Fruit fly (Drosophila melanogaster) whole organism, embryonic: ENCODE results near the gene plx.

ENCODE experiments used
- Abd-B ChIP-seq: fragments of 200-800 bp; sonication (Bioruptor generic); optimal IDR thresholded peaks from 2 replicates; lab custom pipeline; 2018; ENCODE audit warnings: missing biosample characterization, mild to moderate bottlenecking, missing genetic modification characterization, moderate library complexity
- Aef1 ChIP-seq: fragments of 200-800 bp; sonication (Bioruptor generic); IDR thresholded peaks from 3 replicates; pipeline ENCODE4 v1.3.6; 2022; ENCODE audit warnings: missing biosample characterization, missing genetic modification characterization
- CG10209 ChIP-seq: fragments of 200-800 bp; sonication (Bioruptor generic); optimal IDR thresholded peaks from 3 replicates; lab custom pipeline; 2017; ENCODE audit warnings: missing biosample characterization, mild to moderate bottlenecking, missing genetic modification characterization, missing genetic modification reagents
- CG12155 ChIP-seq: fragments of 200-800 bp; sonication (Bioruptor generic); optimal IDR thresholded peaks from 3 replicates; lab custom pipeline; 2016; ENCODE audit warnings: missing biosample characterization, missing genetic modification characterization
- CG12769 ChIP-seq: fragments of 200-800 bp; sonication (Bioruptor generic); optimal IDR thresholded peaks from 2 replicates; lab custom pipeline; 2019; ENCODE audit warnings: missing biosample characterization, mild to moderate bottlenecking, missing genetic modification characterization, moderate library complexity
- CG13624 ChIP-seq: fragments of 200-800 bp; sonication (Bioruptor generic); optimal IDR thresholded peaks from 2 replicates; lab custom pipeline; 2016; ENCODE audit warnings: missing biosample characterization, missing genetic modification characterization
- CG15479 ChIP-seq: fragments of 200-800 bp; sonication (Bioruptor generic); optimal IDR thresholded peaks from 3 replicates; lab custom pipeline; 2019; ENCODE audit warnings: missing biosample characterization, mild to moderate bottlenecking, missing genetic modification characterization, moderate library complexity
- CG15601 ChIP-seq: fragments of 200-800 bp; sonication (Bioruptor generic); optimal IDR thresholded peaks from 3 replicates; lab custom pipeline; 2019; ENCODE audit warnings: missing biosample characterization, mild to moderate bottlenecking, missing genetic modification characterization, moderate library complexity
- CG2116 ChIP-seq: fragments of 200-800 bp; sonication (Bioruptor generic); optimal IDR thresholded peaks from 3 replicates; lab custom pipeline; 2018; ENCODE audit warnings: missing biosample characterization, mild to moderate bottlenecking, missing genetic modification characterization
- CG3407 ChIP-seq: fragments of 200-800 bp; sonication (Bioruptor generic); optimal IDR thresholded peaks from 2 replicates; lab custom pipeline; 2018; ENCODE audit warnings: missing biosample characterization, mild to moderate bottlenecking, missing genetic modification characterization
- CG4617 ChIP-seq: fragments of 200-800 bp; sonication (Bioruptor generic); optimal IDR thresholded peaks from 3 replicates; lab custom pipeline; 2016; ENCODE audit warnings: missing biosample characterization, missing genetic modification characterization, borderline replicate concordance
- CG4730 ChIP-seq: fragments of 200-800 bp; sonication (Bioruptor generic); IDR thresholded peaks from 2 replicates; pipeline ENCODE4 v1.3.6; 2022; ENCODE audit warnings: missing biosample characterization, missing genetic modification characterization
- CTCF ChIP-seq: fragments of 200-800 bp; sonication (Bioruptor generic); optimal IDR thresholded peaks from 2 replicates; lab custom pipeline; 2017; ENCODE audit warnings: missing biosample characterization, mild to moderate bottlenecking, missing genetic modification characterization, moderate library complexity
- D ChIP-seq, 2 experiments: fragments of 200-800 bp in 1 of 2; fragments of >200 bp in 1 of 2; sonication (Bioruptor generic) in 1 of 2; optimal IDR thresholded peaks; 2 replicates in 1 of 2; 3 replicates in 1 of 2; lab custom pipeline; 2017; ENCODE audit warnings: mild to moderate bottlenecking in 1 of 2, missing biosample characterization in 1 of 2, missing genetic modification characterization in 1 of 2, missing genetic modification reagents in 1 of 2
- Deaf1 ChIP-seq: fragments of 200-800 bp; optimal IDR thresholded peaks from 3 replicates; lab custom pipeline; 2019; ENCODE audit warnings: missing biosample characterization, mild to moderate bottlenecking, missing genetic modification characterization, moderate library complexity
- Dref ChIP-seq: fragments of 200-800 bp; sonication (Bioruptor generic); IDR thresholded peaks from 2 replicates; pipeline ENCODE4 v1.3.6; 2022; ENCODE audit warnings: missing biosample characterization, missing genetic modification characterization
- GATAe ChIP-seq: fragments of 200-800 bp; sonication (Bioruptor generic); conservative IDR thresholded peaks from 2 replicates; pipeline ENCODE4 v1.3.6; 2022; ENCODE audit warnings: missing biosample characterization, missing genetic modification characterization
- H15 ChIP-seq: fragments of 200-800 bp; sonication (Bioruptor generic); IDR thresholded peaks from 3 replicates; pipeline ENCODE4 v1.3.6; 2022; ENCODE audit warnings: missing biosample characterization, missing genetic modification characterization
- Med ChIP-seq: fragments of 200-800 bp; sonication (Bioruptor generic); peaks from one replicate; lab custom pipeline; 2016; ENCODE audit warnings: missing biosample characterization, missing genetic modification characterization, mild to moderate bottlenecking, inconsistent platforms, moderate library complexity
- Nf-YA ChIP-seq: fragments of 200-800 bp; sonication (Bioruptor generic); IDR thresholded peaks from 2 replicates; pipeline ENCODE4 v1.3.6; 2022; ENCODE audit warnings: missing biosample characterization, missing genetic modification characterization
- Rx ChIP-seq: fragments of 200-800 bp; sonication (Bioruptor generic); IDR thresholded peaks from 2 replicates; pipeline ENCODE4 v1.3.6; 2022; ENCODE audit warnings: missing biosample characterization, missing genetic modification characterization
- ase ChIP-seq: fragments of 200-800 bp; sonication (Bioruptor generic); IDR thresholded peaks from 3 replicates; pipeline ENCODE4 v1.3.6; 2022; ENCODE audit warnings: missing biosample characterization, missing genetic modification characterization
- ash1 ChIP-seq: fragments of 200-800 bp; sonication (Bioruptor generic); optimal IDR thresholded peaks from 2 replicates; lab custom pipeline; 2018; ENCODE audit warnings: missing biosample characterization, mild to moderate bottlenecking, missing genetic modification characterization
- ato ChIP-seq: fragments of 200-800 bp; sonication (Bioruptor generic); IDR thresholded peaks from 2 replicates; pipeline ENCODE4 v1.3.6; 2022; ENCODE audit warnings: missing biosample characterization, missing genetic modification characterization; ENCODE audit not compliant: partially characterized antibody
- cg ChIP-seq: fragments of 200-800 bp; sonication (Bioruptor generic); optimal IDR thresholded peaks from 3 replicates; lab custom pipeline; 2019; ENCODE audit warnings: missing biosample characterization, mild to moderate bottlenecking, missing genetic modification characterization, moderate library complexity
- corto ChIP-seq: fragments of 200-800 bp; sonication (Bioruptor generic); optimal IDR thresholded peaks from 2 replicates; lab custom pipeline; 2016; ENCODE audit warnings: missing biosample characterization, mild to moderate bottlenecking, missing genetic modification characterization, moderate library complexity
- crp ChIP-seq, 2 experiments: fragments of 200-800 bp; sonication (Bioruptor generic); optimal IDR thresholded peaks; 2 replicates in 1 of 2; 3 replicates in 1 of 2; lab custom pipeline; 2017; ENCODE audit warnings: missing biosample characterization in 2 of 2, missing genetic modification characterization in 2 of 2, mild to moderate bottlenecking in 1 of 2, moderate library complexity in 1 of 2
- dysf ChIP-seq: fragments of 200-800 bp; sonication (Bioruptor generic); IDR thresholded peaks from 3 replicates; pipeline ENCODE4 v1.3.6; 2022; ENCODE audit warnings: missing biosample characterization, missing genetic modification characterization
- emc ChIP-seq: fragments of 200-800 bp; sonication (Bioruptor generic); optimal IDR thresholded peaks from 2 replicates; lab custom pipeline; 2016; ENCODE audit warnings: missing biosample characterization, missing genetic modification characterization
- exex ChIP-seq: fragments of 200-800 bp; sonication (Bioruptor generic); optimal IDR thresholded peaks from 4 replicates; lab custom pipeline; 2018; ENCODE audit warnings: missing biosample characterization, mild to moderate bottlenecking, missing genetic modification characterization, moderate library complexity
- fd102C ChIP-seq: fragments of 200-800 bp; sonication (Bioruptor generic); optimal IDR thresholded peaks from 2 replicates; lab custom pipeline; 2018; ENCODE audit warnings: missing biosample characterization, mild to moderate bottlenecking, missing genetic modification characterization, moderate library complexity
- gcm ChIP-seq: fragments of 200-800 bp; sonication (Bioruptor generic); optimal IDR thresholded peaks from 2 replicates; lab custom pipeline; 2019; ENCODE audit warnings: missing biosample characterization, mild to moderate bottlenecking, missing genetic modification characterization, moderate library complexity
- hkb ChIP-seq, 2 experiments: fragments of 200-800 bp in 1 of 2; fragments of >200 bp in 1 of 2; sonication (Bioruptor generic) in 1 of 2; IDR thresholded peaks in 1 of 2; optimal IDR thresholded peaks in 1 of 2; 2 replicates each; pipeline versions ENCODE4 v1.3.6 to Lab custom; 2017 to 2022; ENCODE audit warnings: missing biosample characterization in 1 of 2, missing genetic modification characterization in 1 of 2
- lov ChIP-seq, 2 experiments: fragments of 200-800 bp in 1 of 2; fragments of >200 bp in 1 of 2; sonication (Bioruptor generic) in 1 of 2; IDR thresholded peaks in 1 of 2; optimal IDR thresholded peaks in 1 of 2; 2 replicates in 1 of 2; 3 replicates in 1 of 2; pipeline versions ENCODE4 v1.3.6 to Lab custom; 2017 to 2022; ENCODE audit warnings: missing biosample characterization in 1 of 2, missing genetic modification characterization in 1 of 2
- nom ChIP-seq: fragments of 200-800 bp; sonication (Bioruptor generic); optimal IDR thresholded peaks from 2 replicates; lab custom pipeline; 2017; ENCODE audit warnings: missing biosample characterization, missing genetic modification characterization, mild to moderate bottlenecking, moderate library complexity, missing genetic modification reagents
- psq ChIP-seq: fragments of 200-800 bp; sonication (Bioruptor generic); optimal IDR thresholded peaks from 2 replicates; lab custom pipeline; 2017; ENCODE audit warnings: missing biosample characterization, missing genetic modification characterization
- pzg ChIP-seq: fragments of 200-800 bp; sonication (Bioruptor generic); optimal IDR thresholded peaks from 3 replicates; lab custom pipeline; 2018; ENCODE audit warnings: missing biosample characterization, mild to moderate bottlenecking, missing genetic modification characterization, moderate library complexity
- ranshi ChIP-seq: fragments of 200-800 bp; sonication (Bioruptor generic); IDR thresholded peaks from 2 replicates; pipeline ENCODE4 v1.3.6; 2022; ENCODE audit warnings: missing biosample characterization, missing genetic modification characterization
- run ChIP-seq: fragments of 200-800 bp; sonication (Bioruptor generic); optimal IDR thresholded peaks from 3 replicates; lab custom pipeline; 2018; ENCODE audit warnings: missing biosample characterization, mild to moderate bottlenecking, missing genetic modification characterization
- scrt ChIP-seq: fragments of 200-800 bp; sonication (Bioruptor generic); optimal IDR thresholded peaks from 2 replicates; lab custom pipeline; 2018; ENCODE audit warnings: missing biosample characterization, mild to moderate bottlenecking, missing genetic modification characterization, moderate library complexity
- sens ChIP-seq: fragments of 200-800 bp; sonication (Bioruptor generic); peaks from one replicate; lab custom pipeline; 2016; ENCODE audit warnings: missing biosample characterization, missing genetic modification characterization
- sqz ChIP-seq: fragments of 200-800 bp; sonication (Bioruptor generic); optimal IDR thresholded peaks from 3 replicates; lab custom pipeline; 2018; ENCODE audit warnings: missing biosample characterization, mild to moderate bottlenecking, missing genetic modification characterization
- stwl ChIP-seq: fragments of 200-800 bp; sonication (Bioruptor generic); optimal IDR thresholded peaks from 3 replicates; lab custom pipeline; 2018; ENCODE audit warnings: missing biosample characterization, mild to moderate bottlenecking, missing genetic modification characterization, moderate library complexity
- trem ChIP-seq: fragments of 200-800 bp; optimal IDR thresholded peaks from 3 replicates; lab custom pipeline; 2019; ENCODE audit warnings: missing biosample characterization, mild to moderate bottlenecking, missing genetic modification characterization, moderate library complexity
- zf30C ChIP-seq: fragments of 200-800 bp; sonication (Bioruptor generic); optimal IDR thresholded peaks from 3 replicates; lab custom pipeline; 2018; ENCODE audit warnings: missing biosample characterization, mild to moderate bottlenecking, missing genetic modification characterization

Gene plx

DNA sequence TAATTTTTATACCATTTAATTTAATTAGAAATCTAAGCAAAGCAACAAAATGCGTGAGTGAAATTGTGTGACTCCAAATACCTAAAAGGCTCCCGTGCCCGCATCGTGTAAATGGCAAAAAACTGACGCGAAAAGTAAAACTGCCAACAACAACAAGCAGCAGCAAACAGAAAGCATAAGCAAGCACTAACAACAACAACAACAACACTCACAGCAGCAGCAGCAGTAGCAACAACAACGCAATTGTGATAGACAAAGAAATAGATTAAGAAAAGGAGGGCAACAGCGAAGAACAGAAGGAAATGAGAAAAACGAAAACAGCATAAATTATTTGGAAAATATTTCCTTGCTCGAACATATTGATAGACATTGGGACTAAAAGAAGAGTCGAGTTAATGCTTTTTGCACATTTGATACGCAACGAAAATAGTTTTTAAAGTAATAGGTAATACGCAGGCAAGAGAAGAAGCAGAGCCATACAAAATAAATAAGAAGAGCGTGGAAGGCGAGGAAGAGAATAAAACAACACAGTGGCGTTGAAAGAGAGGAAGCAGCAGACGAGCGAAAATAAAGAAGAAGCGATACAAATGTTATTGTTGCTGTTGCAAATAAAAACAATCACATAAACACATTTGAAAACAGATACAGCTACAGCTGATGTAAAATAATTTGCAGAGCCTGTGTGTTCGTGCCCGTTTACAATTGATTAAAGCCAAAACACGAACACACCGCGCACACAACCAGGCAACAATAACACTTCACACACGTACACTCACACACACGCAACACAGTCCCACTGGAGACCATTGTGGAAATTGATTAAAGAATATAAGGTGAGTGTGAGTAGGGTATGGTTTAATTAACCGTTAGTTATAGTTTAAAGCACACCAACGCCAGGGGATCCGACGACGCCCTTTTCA lies 15.7 kb upstream of the plx start (continued):
- TF ChIP-seq hkb (optimal IDR thresholded peaks at IDR 0.05; lab: Kevin White, UChicago) (no peak), hkb (GFP tag; IDR thresholded peaks at IDR 0.05; lab: Robert Waterston, UW) (no peak), CG4617 (GFP tag; lab: Kevin White, UChicago) (no peak), D (optimal IDR thresholded peaks at IDR 0.05; lab: Kevin White, UChicago) (no peak), D (GFP tag; optimal IDR thresholded peaks at IDR 0.05; lab: Kevin White, UChicago) (no peak), Rx (GFP tag; lab: Robert Waterston, UW) (no peak), run (tag; lab: Kevin White, UChicago) (no peak), cg (peak; percentile 72), Deaf1 (tag; lab: Kevin White, UChicago) (peak; percentile 44), CG15479 (no peak), CG15601 (no peak), fd102C (GFP tag; lab: Kevin White, UChicago) (no peak), exex (tag; lab: Kevin White, UChicago) (peak; percentile 25), Aef1 (GFP tag; lab: Robert Waterston, UW) (peak; percentile 8; the same call in 2 of the 3 replicates)

DNA sequence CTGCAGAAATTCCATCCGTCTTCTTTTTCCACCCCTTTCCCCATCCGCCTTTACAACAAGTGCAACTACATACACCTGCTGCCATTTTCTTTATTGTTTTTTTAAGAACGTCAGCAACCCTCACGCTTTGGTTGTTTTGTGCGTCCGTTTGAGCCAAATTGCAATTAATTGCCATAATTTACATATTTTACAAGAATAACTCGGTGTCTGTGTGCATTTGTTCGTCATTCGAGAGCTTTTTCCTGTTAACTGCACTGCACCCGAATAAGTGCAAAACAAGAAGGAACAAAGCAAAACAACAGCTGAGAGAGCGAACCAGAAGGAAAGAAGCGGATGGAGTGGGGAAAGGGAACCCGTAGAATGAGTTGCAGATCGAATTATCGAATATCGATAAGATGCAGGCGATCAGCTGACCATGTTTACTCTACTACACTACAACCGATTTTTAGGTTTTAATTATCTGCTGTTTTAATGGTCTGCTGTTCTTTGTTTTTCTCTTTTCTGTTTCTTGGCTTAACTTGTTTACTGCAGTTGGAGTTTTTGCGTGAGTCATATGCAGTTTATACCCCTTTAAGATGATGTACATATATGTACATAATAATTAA lies 14.9 kb upstream of the plx start:
- TF ChIP-seq Dref (0 out of 2 replicates have a peak, but pooled peaks have one; percentile 9), dysf (GFP tag; lab: Robert Waterston, UW) (no peak), pzg (no peak), GATAe (no peak), CTCF (GFP tag; lab: Kevin White, UChicago) (no peak), CG13624 (GFP tag; lab: Kevin White, UChicago) (no peak), psq (peak; percentile 25), CG12769 (tag; lab: Kevin White, UChicago) (no peak), nom (GFP tag; lab: Kevin White, UChicago) (peak; percentile 41), ranshi (GFP tag; lab: Robert Waterston, UW) (no peak), Med (GFP tag; lab: Kevin White, UChicago) (peak; percentile 1), CG2116 (GFP tag; lab: Kevin White, UChicago) (peak; percentile 78), ash1 (no peak), gcm (GFP tag; lab: Kevin White, UChicago) (peak; percentile 76), Abd-B (GFP tag; lab: Kevin White, UChicago) (no peak), CG10209 (GFP tag; lab: Kevin White, UChicago) (no peak), ase (GFP tag; lab: Robert Waterston, UW) (no peak), Nf-YA (GFP tag; lab: Robert Waterston, UW) (no peak), crp (GFP tag; optimal IDR thresholded peaks at IDR 0.05; lab: Kevin White, UChicago) (peak in 1 of 2 experiments; percentile 74), lov (optimal IDR thresholded peaks at IDR 0.05; lab: Kevin White, UChicago) (no peak), lov (GFP tag; IDR thresholded peaks at IDR 0.05; lab: Robert Waterston, UW) (no peak), stwl (tag; lab: Kevin White, UChicago) (peak; percentile 18), corto (peak; percentile 12), CG4730 (GFP tag; lab: Robert Waterston, UW) (no peak), CG12155 (GFP tag; lab: Kevin White, UChicago) (no peak), sens (GFP tag; lab: Kevin White, UChicago) (peak; percentile 47), trem (tag; lab: Kevin White, UChicago) (peak; percentile 37), CG3407 (GFP tag; lab: Kevin White, UChicago) (no peak), H15 (GFP tag; lab: Robert Waterston, UW) (no peak), zf30C (GFP tag; lab: Kevin White, UChicago) (peak; percentile 78), emc (GFP tag; lab: Kevin White, UChicago) (no peak), scrt (GFP tag; lab: Kevin White, UChicago) (no peak), ato (0 out of 2 replicates have a peak, but pooled peaks have one; percentile 19), hkb (optimal IDR thresholded peaks at IDR 0.05; lab: Kevin White, UChicago) (no peak), hkb (GFP tag; IDR thresholded peaks at IDR 0.05; lab: Robert Waterston, UW) (no peak), sqz (GFP tag; lab: Kevin White, UChicago) (no peak)
